Worm (Caenorhabditis elegans): Measurements from ENCODE around the gene cux-7.

cux-7 gene

DNA sequence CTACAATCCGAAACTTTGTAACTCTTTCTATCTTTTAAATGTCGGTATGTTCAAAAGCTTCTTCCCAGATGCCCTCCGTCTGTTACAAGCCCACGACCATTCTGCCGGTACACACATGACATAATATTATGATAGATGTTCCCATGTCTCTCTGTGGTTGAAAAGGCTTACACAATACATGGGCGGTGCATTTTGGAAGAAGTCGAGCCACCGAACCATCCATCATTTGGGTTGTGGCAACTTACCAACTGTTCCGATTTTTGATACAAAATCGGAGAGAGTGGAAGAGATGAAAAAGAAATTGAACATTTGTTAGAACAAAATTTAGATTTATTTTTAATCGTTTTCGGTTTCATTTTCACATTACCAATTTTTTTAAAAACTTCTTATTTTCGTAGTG is 28.3 kb upstream of the cux-7 start:
- TF ChIP-seq lin-39 (tag; optimal IDR thresholded peaks at IDR 0.05) (no peak), unc-55 (GFP tag; optimal IDR thresholded peaks at IDR 0.05) (peak; percentile 12), sem-4 (tag; optimal IDR thresholded peaks at IDR 0.05) (peak; percentile 1), ztf-1 (GFP tag; conservative IDR thresholded peaks at IDR 0.05) (no peak), nhr-11 (tag; optimal IDR thresholded peaks at IDR 0.05) (no peak), lsy-2 (tag; optimal IDR thresholded peaks at IDR 0.05) (peak in 1 of 2 experiments; percentile 44), F13H6.1 (tag; optimal IDR thresholded peaks at IDR 0.05) (peak; percentile 50), C34F6.9 (tag; optimal IDR thresholded peaks at IDR 0.05) (no peak), crh-2 (tag; optimal IDR thresholded peaks at IDR 0.05) (no peak), mdl-1 (tag; optimal IDR thresholded peaks at IDR 0.05) (no peak), ceh-82 (tag; optimal IDR thresholded peaks at IDR 0.05) (no peak), blmp-1 (tag; optimal IDR thresholded peaks at IDR 0.05; ENCODE audit: insufficient read depth) (no peak), mab-5 (tag; optimal IDR thresholded peaks at IDR 0.05) (peak; percentile 74)

DNA sequence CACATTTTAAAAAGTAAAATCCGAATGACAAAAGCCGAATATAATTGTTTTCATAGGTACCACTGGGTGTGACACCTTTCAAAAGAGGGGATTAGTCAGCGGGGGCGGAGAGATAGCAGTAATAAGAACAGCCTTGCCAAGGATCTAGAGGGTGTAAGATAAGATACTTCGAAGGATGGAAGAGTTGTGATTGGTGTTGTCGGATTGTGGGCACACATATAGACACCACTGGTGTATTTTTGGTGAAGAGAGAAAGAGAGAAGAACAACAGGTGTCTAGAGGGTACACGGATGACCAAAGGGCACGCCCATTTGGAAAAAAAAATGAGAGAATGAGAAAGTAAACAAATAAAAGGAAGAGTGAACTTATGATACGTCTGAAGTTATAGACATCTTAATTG is 24.5 kb upstream of the cux-7 start:
- no peak for TF ChIP-seq unc-62 (GFP tag; optimal IDR thresholded peaks at IDR 0.05)
- no peak for TF ChIP-seq mab-5 (tag; optimal IDR thresholded peaks at IDR 0.05)
- no peak for TF ChIP-seq alr-1 (tag; optimal IDR thresholded peaks at IDR 0.05)

DNA sequence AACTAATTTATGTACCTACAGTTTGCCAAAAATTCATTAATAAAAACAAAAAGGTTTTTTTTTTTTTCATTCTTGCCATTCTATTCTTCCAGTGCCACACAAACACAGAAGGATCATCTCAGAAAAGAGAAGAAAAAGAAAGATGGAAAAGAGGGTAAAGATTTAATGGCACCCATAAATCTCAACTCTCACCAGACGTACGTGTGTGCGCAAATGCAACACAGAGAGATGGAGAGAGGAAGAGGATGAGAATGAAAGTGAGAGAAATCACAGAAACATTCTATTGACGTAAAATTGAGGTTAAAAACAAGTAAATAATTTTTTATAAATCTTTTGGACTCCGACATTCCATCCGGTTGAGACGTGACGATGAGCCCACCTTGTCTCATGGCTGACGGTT is 23.6 kb upstream of the cux-7 start:
- peak; percentile 4 for TF ChIP-seq blmp-1 (tag; optimal IDR thresholded peaks at IDR 0.05; ENCODE audit: insufficient read depth)
- TF ChIP-seq dmd-4 (tag; optimal IDR thresholded peaks at IDR 0.05): no peak
- no peak for TF ChIP-seq skn-1 (tag; optimal IDR thresholded peaks at IDR 0.05)
- TF ChIP-seq lin-11 (tag; optimal IDR thresholded peaks at IDR 0.05): no peak
- TF ChIP-seq sma-9 (GFP tag; optimal IDR thresholded peaks at IDR 0.05): no peak
- TF ChIP-seq sma-9 (tag; optimal IDR thresholded peaks at IDR 0.05): no peak
- no peak for TF ChIP-seq sma-3 (GFP tag; optimal IDR thresholded peaks at IDR 0.05)
- peak; percentile 19 for TF ChIP-seq crh-2 (tag; optimal IDR thresholded peaks at IDR 0.05)
- no peak for TF ChIP-seq nhr-23 (tag; optimal IDR thresholded peaks at IDR 0.05)
- no peak for TF ChIP-seq ama-1 (optimal IDR thresholded peaks at IDR 0.05)
- TF ChIP-seq nhr-129 (tag; optimal IDR thresholded peaks at IDR 0.05): peak; percentile 22
- no peak for TF ChIP-seq mbf-1 (tag; optimal IDR thresholded peaks at IDR 0.05)
- no peak for TF ChIP-seq gmeb-1 (tag; optimal IDR thresholded peaks at IDR 0.05)
- no peak for TF ChIP-seq nhr-77 (tag; optimal IDR thresholded peaks at IDR 0.05)
- no peak for TF ChIP-seq nhr-11 (tag; optimal IDR thresholded peaks at IDR 0.05)
- no peak for TF ChIP-seq Y55F3AM.14 (GFP tag; optimal IDR thresholded peaks at IDR 0.05)
- no peak for TF ChIP-seq ceh-82 (tag; optimal IDR thresholded peaks at IDR 0.05)
- TF ChIP-seq zag-1 (tag; optimal IDR thresholded peaks at IDR 0.05): no peak
- TF ChIP-seq ztf-1 (GFP tag; conservative IDR thresholded peaks at IDR 0.05): no peak
- TF ChIP-seq fos-1 (tag; optimal IDR thresholded peaks at IDR 0.05): no peak
- no peak for TF ChIP-seq sem-4 (tag; optimal IDR thresholded peaks at IDR 0.05)
- TF ChIP-seq nhr-6 (tag; optimal IDR thresholded peaks at IDR 0.05): no peak
- TF ChIP-seq ztf-4 (tag; optimal IDR thresholded peaks at IDR 0.05): no peak
- TF ChIP-seq unc-62 (GFP tag; optimal IDR thresholded peaks at IDR 0.05): no peak
- no peak for TF ChIP-seq egl-27 (tag; optimal IDR thresholded peaks at IDR 0.05)
- no peak for TF ChIP-seq ceh-16 (tag; optimal IDR thresholded peaks at IDR 0.05)
- TF ChIP-seq nhr-10 (tag; optimal IDR thresholded peaks at IDR 0.05): no peak
- TF ChIP-seq C34F6.9 (tag; optimal IDR thresholded peaks at IDR 0.05): peak; percentile 51
- TF ChIP-seq lsy-2 (tag; optimal IDR thresholded peaks at IDR 0.05): peak in 1 of 2 experiments; percentile 52
- no peak for TF ChIP-seq snpc-4 (tag; optimal IDR thresholded peaks at IDR 0.05)
- no peak for TF ChIP-seq elt-3 (tag; optimal IDR thresholded peaks at IDR 0.05)
- no peak for TF ChIP-seq lin-13 (GFP tag; optimal IDR thresholded peaks at IDR 0.05)
- TF ChIP-seq aly-2 (tag; optimal IDR thresholded peaks at IDR 0.05): no peak
- no peak for TF ChIP-seq R02D3.7 (tag; optimal IDR thresholded peaks at IDR 0.05)
- TF ChIP-seq F13H6.1 (tag; optimal IDR thresholded peaks at IDR 0.05): no peak
- no peak for TF ChIP-seq mdl-1 (tag; optimal IDR thresholded peaks at IDR 0.05)
- TF ChIP-seq lin-39 (tag; optimal IDR thresholded peaks at IDR 0.05): no peak
- no peak for TF ChIP-seq nhr-12 (tag; optimal IDR thresholded peaks at IDR 0.05)
- TF ChIP-seq unc-39 (tag; optimal IDR thresholded peaks at IDR 0.05): no peak
- peak; percentile 62 for TF ChIP-seq unc-55 (GFP tag; optimal IDR thresholded peaks at IDR 0.05)
- TF ChIP-seq nhr-21 (tag; optimal IDR thresholded peaks at IDR 0.05): no peak
- TF ChIP-seq mab-5 (tag; optimal IDR thresholded peaks at IDR 0.05): peak; percentile 87

All from whole organism, L2 larva.